Worm (Caenorhabditis elegans) whole organism, L4 larva: Measurements from ENCODE around the gene C06B3.6.

Experiments
- F10B5.3 ChIP-seq: sonication (generic microtip); optimal IDR thresholded peaks from 2 replicates; lab custom pipeline; 2016; ENCODE audit warnings: mild to moderate bottlenecking, missing genetic modification characterization, missing compliant biosample characterization
- F37D6.2 ChIP-seq: sonication (generic microtip); optimal IDR thresholded peaks from 2 replicates; lab custom pipeline; 2016; ENCODE audit warnings: mild to moderate bottlenecking, missing genetic modification characterization, missing compliant biosample characterization
- F49E8.2 ChIP-seq: sonication (generic microtip); optimal IDR thresholded peaks from 2 replicates; lab custom pipeline; 2016; ENCODE audit warnings: missing compliant biosample characterization, mild to moderate bottlenecking, missing genetic modification characterization, borderline replicate concordance
- T26A8.4 ChIP-seq: fragments of 200-800 bp; sonication (Bioruptor generic); IDR thresholded peaks from 2 replicates; pipeline ENCODE4 v1.3.6; 2022; ENCODE audit warnings: missing genetic modification characterization, missing compliant biosample characterization
- Y5F2A.4 ChIP-seq: fragments of 200-800 bp; sonication (Bioruptor generic); optimal IDR thresholded peaks from 2 replicates; lab custom pipeline; 2018; ENCODE audit warnings: mild to moderate bottlenecking, missing genetic modification characterization, missing compliant biosample characterization
- aha-1 ChIP-seq: fragments of 150-350 bp; peaks from one replicate; lab custom pipeline; 2014; ENCODE audit warnings: missing biosample characterization, missing genetic modification characterization
- ceh-20 ChIP-seq: fragments of 200-800 bp; sonication (Bioruptor generic); IDR thresholded peaks from 2 replicates; pipeline ENCODE4 v1.3.6; 2022; ENCODE audit warnings: missing genetic modification reagents, missing genetic modification characterization, missing compliant biosample characterization
- ceh-44 ChIP-seq: fragments of 200-800 bp; sonication (Bioruptor generic); IDR thresholded peaks from 2 replicates; pipeline ENCODE4 v1.3.6; 2022; ENCODE audit warnings: missing genetic modification reagents, missing genetic modification characterization, missing compliant biosample characterization
- ceh-62 ChIP-seq: sonication (generic microtip); optimal IDR thresholded peaks from 2 replicates; lab custom pipeline; 2017; ENCODE audit warnings: missing biosample characterization, missing genetic modification characterization
- ceh-82 ChIP-seq: sonication (generic microtip); optimal IDR thresholded peaks from 2 replicates; lab custom pipeline; 2017; ENCODE audit warnings: missing biosample characterization, missing genetic modification characterization
- daf-16 ChIP-seq, 3 experiments: sonication (generic microtip); optimal IDR thresholded peaks; 2 replicates each; lab custom pipeline; 2016 to 2017; ENCODE audit warnings: missing genetic modification characterization in 3 of 3, missing genetic modification reagents in 3 of 3, mild to moderate bottlenecking in 2 of 3, missing compliant biosample characterization in 2 of 3, missing biosample characterization in 1 of 3, moderate library complexity in 1 of 3
- dmd-6 ChIP-seq: fragments of 200-800 bp; sonication (Bioruptor generic); IDR thresholded peaks from 2 replicates; pipeline ENCODE4 v1.3.6; 2022; ENCODE audit warnings: missing genetic modification reagents, missing genetic modification characterization, missing compliant biosample characterization
- dmd-9 ChIP-seq: fragments of 200-800 bp; sonication (Bioruptor generic); IDR thresholded peaks from 2 replicates; pipeline ENCODE4 v1.3.6; 2022; ENCODE audit warnings: missing genetic modification reagents, missing genetic modification characterization, missing compliant biosample characterization
- dpl-1 ChIP-seq: fragments of 150-350 bp; optimal IDR thresholded peaks from 2 replicates; lab custom pipeline; 2014; ENCODE audit warnings: missing biosample characterization, missing genetic modification reagents, missing genetic modification characterization
- dve-1 ChIP-seq: sonication (generic microtip); optimal IDR thresholded peaks from 2 replicates; lab custom pipeline; 2017; ENCODE audit warnings: antibody characterized with exemption, mild to moderate bottlenecking, missing genetic modification characterization, missing compliant biosample characterization; ENCODE audit not compliant: insufficient read depth
- egl-27 ChIP-seq: sonication (generic microtip); optimal IDR thresholded peaks from 3 replicates; lab custom pipeline; 2017; ENCODE audit warnings: missing biosample characterization, missing genetic modification reagents, missing genetic modification characterization
- egl-43 ChIP-seq: fragments of 200-800 bp; sonication (Bioruptor generic); IDR thresholded peaks from 2 replicates; pipeline ENCODE4 v1.3.6; 2022; ENCODE audit warnings: missing genetic modification reagents, missing genetic modification characterization, missing compliant biosample characterization
- fos-1 ChIP-seq: fragments of 150-350 bp; optimal IDR thresholded peaks from 2 replicates; lab custom pipeline; 2014; ENCODE audit warnings: missing biosample characterization, missing genetic modification characterization
- hif-1 ChIP-seq, 2 experiments: sonication (generic microtip); optimal IDR thresholded peaks; 2 replicates each; lab custom pipeline; 2016 to 2017; ENCODE audit warnings: missing compliant biosample characterization in 2 of 2, missing genetic modification characterization in 2 of 2, missing genetic modification reagents in 2 of 2, missing genotype in 2 of 2, mild to moderate bottlenecking in 1 of 2
- hlh-11 ChIP-seq: fragments of 200-800 bp; sonication (Bioruptor generic); optimal IDR thresholded peaks from 2 replicates; lab custom pipeline; 2018; ENCODE audit warnings: mild to moderate bottlenecking, missing genetic modification characterization, missing compliant biosample characterization
- hlh-30 ChIP-seq: sonication (generic microtip); optimal IDR thresholded peaks from 2 replicates; lab custom pipeline; 2017; ENCODE audit warnings: antibody characterized with exemption, mild to moderate bottlenecking, missing genetic modification characterization, missing compliant biosample characterization; ENCODE audit not compliant: insufficient read depth
- lin-13 ChIP-seq: fragments of 150-350 bp; optimal IDR thresholded peaks from 2 replicates; lab custom pipeline; 2014; ENCODE audit warnings: missing biosample characterization, missing genetic modification reagents, missing genetic modification characterization
- lin-39 ChIP-seq: fragments of 150-350 bp; optimal IDR thresholded peaks from 2 replicates; lab custom pipeline; 2014; ENCODE audit warnings: missing biosample characterization, missing genetic modification reagents, missing genetic modification characterization
- mdl-1 ChIP-seq, 2 experiments: fragments of 150-350 bp in 1 of 2; sonication (generic microtip) in 1 of 2; optimal IDR thresholded peaks; 2 replicates each; lab custom pipeline; 2014 to 2017; ENCODE audit warnings: missing biosample characterization in 2 of 2, missing genetic modification characterization in 2 of 2
- mxl-2 ChIP-seq: fragments of 200-800 bp; sonication (Bioruptor generic); conservative IDR thresholded peaks from 2 replicates; pipeline ENCODE4 v1.3.6; 2022; ENCODE audit warnings: missing genetic modification reagents, missing genetic modification characterization, missing compliant biosample characterization
- mxl-3 ChIP-seq: fragments of 200-800 bp; sonication (Bioruptor generic); optimal IDR thresholded peaks from 2 replicates; lab custom pipeline; 2018; ENCODE audit warnings: mild to moderate bottlenecking, missing genetic modification characterization, missing compliant biosample characterization
- nhr-10 ChIP-seq: fragments of 150-350 bp; optimal IDR thresholded peaks from 2 replicates; lab custom pipeline; 2014; ENCODE audit warnings: missing biosample characterization, missing genetic modification characterization
- nhr-111 ChIP-seq: fragments of 200-800 bp; sonication (Bioruptor generic); optimal IDR thresholded peaks from 2 replicates; lab custom pipeline; 2018; ENCODE audit warnings: mild to moderate bottlenecking, missing genetic modification characterization, missing compliant biosample characterization
- nhr-237 ChIP-seq: sonication (generic microtip); optimal IDR thresholded peaks from 2 replicates; lab custom pipeline; 2017; ENCODE audit warnings: missing biosample characterization, missing genetic modification characterization
- nhr-28 ChIP-seq: fragments of 150-350 bp; optimal IDR thresholded peaks from 2 replicates; lab custom pipeline; 2014; ENCODE audit warnings: missing biosample characterization, missing genetic modification characterization
- nhr-48 ChIP-seq: sonication (generic microtip); optimal IDR thresholded peaks from 2 replicates; lab custom pipeline; 2016; ENCODE audit warnings: mild to moderate bottlenecking, missing genetic modification characterization, missing compliant biosample characterization
- nhr-6 ChIP-seq: fragments of 150-350 bp; optimal IDR thresholded peaks from 2 replicates; lab custom pipeline; 2014; ENCODE audit warnings: missing biosample characterization, missing genetic modification characterization
- nhr-77 ChIP-seq: fragments of 150-350 bp; optimal IDR thresholded peaks from 2 replicates; lab custom pipeline; 2014; ENCODE audit warnings: missing biosample characterization, missing genetic modification characterization
- php-3 ChIP-seq: fragments of 200-800 bp; sonication (Bioruptor generic); IDR thresholded peaks from 2 replicates; pipeline ENCODE4 v1.3.6; 2022; ENCODE audit warnings: missing genetic modification reagents, missing genetic modification characterization, missing compliant biosample characterization
- pqm-1 ChIP-seq: sonication (generic microtip); optimal IDR thresholded peaks from 2 replicates; lab custom pipeline; 2017; ENCODE audit warnings: missing biosample characterization, missing genetic modification characterization
- sdz-12 ChIP-seq: fragments of 200-800 bp; sonication (Bioruptor generic); optimal IDR thresholded peaks from 2 replicates; lab custom pipeline; 2018; ENCODE audit warnings: mild to moderate bottlenecking, missing genetic modification characterization, missing compliant biosample characterization
- snpc-4 ChIP-seq: fragments of 150-350 bp; optimal IDR thresholded peaks from 2 replicates; lab custom pipeline; 2014; ENCODE audit warnings: missing biosample characterization, missing genetic modification characterization
- spr-3 ChIP-seq: fragments of 200-800 bp; sonication (Bioruptor generic); optimal IDR thresholded peaks from 2 replicates; lab custom pipeline; 2018; ENCODE audit warnings: mild to moderate bottlenecking, missing genetic modification characterization, missing compliant biosample characterization
- tag-97 ChIP-seq: fragments of 200-800 bp; sonication (Bioruptor generic); IDR thresholded peaks from 2 replicates; pipeline ENCODE4 v1.3.6; 2022; ENCODE audit warnings: missing genetic modification characterization, missing compliant biosample characterization
- tra-1 ChIP-seq: fragments of 200-800 bp; sonication (Bioruptor generic); IDR thresholded peaks from 2 replicates; pipeline ENCODE4 v1.3.6; 2022; ENCODE audit warnings: missing genetic modification reagents, missing genetic modification characterization, missing compliant biosample characterization
- unc-62 ChIP-seq, 3 experiments: fragments of 150-350 bp in 1 of 3; sonication (generic microtip); optimal IDR thresholded peaks in 2 of 3; peaks in 1 of 3; 1 replicate in 1 of 3; 2 replicates in 2 of 3; lab custom pipeline; 2014 to 2017; ENCODE audit warnings: missing biosample characterization in 3 of 3, missing genetic modification characterization in 3 of 3, missing genetic modification reagents in 3 of 3, missing genotype in 1 of 3
- zip-2 ChIP-seq: fragments of 150-350 bp; optimal IDR thresholded peaks from 2 replicates; lab custom pipeline; 2014; ENCODE audit warnings: missing biosample characterization, missing genetic modification characterization
- ztf-7 ChIP-seq: fragments of 150-350 bp; optimal IDR thresholded peaks from 2 replicates; lab custom pipeline; 2014; ENCODE audit warnings: missing biosample characterization, missing genetic modification characterization

The C06B3.6 gene

DNA sequence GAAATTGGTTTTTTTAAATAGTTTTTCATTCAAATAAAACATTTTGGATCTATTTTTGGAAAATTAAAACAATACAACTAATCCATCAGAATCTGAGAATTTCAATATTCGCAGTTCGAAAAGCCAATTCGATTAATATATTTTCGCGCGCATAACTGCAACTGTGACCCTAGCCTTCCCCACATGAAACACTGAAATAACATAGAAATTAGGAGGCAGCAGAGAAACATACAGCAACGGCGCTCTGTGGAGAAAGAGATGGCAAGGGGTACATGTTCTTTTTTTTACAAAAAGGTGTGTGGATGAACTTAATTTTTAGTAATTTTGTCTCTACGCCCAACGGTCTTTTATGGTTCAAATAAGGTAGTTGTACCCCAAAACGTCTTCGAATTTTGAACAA is 28.6 kb downstream of the C06B3.6 start:
- TF ChIP-seq dve-1 (tag; lab: Kevin White, UChicago) (peak; percentile 1), nhr-6 (peak; percentile 20), dpl-1 (GFP tag; lab: Kevin White, UChicago) (peak; percentile 19), hlh-30 (tag; lab: Kevin White, UChicago) (peak; percentile 30), egl-27 (tag; lab: Kevin White, UChicago) (no peak), sdz-12 (GFP tag; lab: Kevin White, UChicago) (no peak), aha-1 (tag; lab: Kevin White, UChicago) (no peak), nhr-28 (tag; lab: Kevin White, UChicago) (peak; percentile 2), daf-16 (GFP tag; optimal IDR thresholded peaks at IDR 0.05; lab: Kevin White, UChicago) (no peak), daf-16 (tag; optimal IDR thresholded peaks at IDR 0.05; lab: Kevin White, UChicago) (peak; percentile 22)

DNA sequence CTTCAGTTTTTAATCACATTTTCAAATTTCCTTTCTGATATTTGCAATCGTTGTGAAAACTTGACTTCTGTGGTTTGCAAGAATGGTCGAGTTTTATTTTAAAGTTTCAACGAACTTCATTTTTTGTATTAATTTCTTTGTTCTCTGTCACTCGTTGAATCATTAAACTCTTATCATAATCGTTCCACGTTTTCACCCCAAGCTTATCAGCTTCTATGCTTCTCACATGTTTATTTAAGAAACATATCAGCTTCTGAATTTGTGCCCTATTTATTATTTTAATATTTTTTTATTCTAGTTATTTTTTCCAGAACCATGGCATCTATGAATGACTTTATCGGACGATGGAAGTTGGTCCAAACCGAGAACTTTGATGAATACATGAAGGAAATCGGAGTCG is 29.5 kb downstream of the C06B3.6 start, which contains the start of gene lbp-7:
lbp-7 (plus strand) TSS at position 312 of the 400 bp plus-strand sequence.
- TF ChIP-seq hlh-11 (tag; lab: Kevin White, UChicago), result peak; percentile 55
- no peak for TF ChIP-seq ceh-62
- TF ChIP-seq aha-1 (tag; lab: Kevin White, UChicago), result peak; percentile 31
- no peak for TF ChIP-seq dpl-1 (GFP tag; lab: Kevin White, UChicago)
- peak; percentile 49 for TF ChIP-seq dve-1 (tag; lab: Kevin White, UChicago)
- TF ChIP-seq php-3 (GFP tag; lab: Robert Waterston, UW), result peak; percentile 62; the same call in 1 of the 2 replicates
- no peak for TF ChIP-seq hif-1 (tag; optimal IDR thresholded peaks at IDR 0.05; lab: Kevin White, UChicago)
- TF ChIP-seq pqm-1 (tag; lab: Kevin White, UChicago), result peak; percentile 70
- TF ChIP-seq nhr-28 (tag; lab: Kevin White, UChicago), result peak; percentile 63
- TF ChIP-seq dmd-6 (GFP tag; lab: Robert Waterston, UW), result peak; percentile 81
- peak; percentile 31 for TF ChIP-seq nhr-6
- no peak for TF ChIP-seq mdl-1 (tag; optimal IDR thresholded peaks at IDR 0.05; lab: Kevin White, UChicago)
- no peak for TF ChIP-seq mxl-2 (GFP tag; lab: Robert Waterston, UW)
- 0 out of 2 replicates have a peak, but pooled peaks have one; percentile 25 for TF ChIP-seq tra-1 (GFP tag; lab: Robert Waterston, UW)
- TF ChIP-seq Y5F2A.4, result no peak
- TF ChIP-seq unc-62 (GFP tag; optimal IDR thresholded peaks at IDR 0.05 in 1 of 2; lab: Kevin White, UChicago), result peak in 1 of 2 experiments; percentile 39
- TF ChIP-seq unc-62 (tag; optimal IDR thresholded peaks at IDR 0.05; lab: Kevin White, UChicago), result no peak
- TF ChIP-seq daf-16 (GFP tag; optimal IDR thresholded peaks at IDR 0.05; lab: Kevin White, UChicago), result no peak
- TF ChIP-seq daf-16 (tag; optimal IDR thresholded peaks at IDR 0.05; lab: Kevin White, UChicago), result peak; percentile 79
- peak; percentile 5 for TF ChIP-seq nhr-77 (tag; lab: Kevin White, UChicago)
- no peak for TF ChIP-seq dmd-9 (GFP tag; lab: Robert Waterston, UW)
- no peak for TF ChIP-seq ztf-7

DNA sequence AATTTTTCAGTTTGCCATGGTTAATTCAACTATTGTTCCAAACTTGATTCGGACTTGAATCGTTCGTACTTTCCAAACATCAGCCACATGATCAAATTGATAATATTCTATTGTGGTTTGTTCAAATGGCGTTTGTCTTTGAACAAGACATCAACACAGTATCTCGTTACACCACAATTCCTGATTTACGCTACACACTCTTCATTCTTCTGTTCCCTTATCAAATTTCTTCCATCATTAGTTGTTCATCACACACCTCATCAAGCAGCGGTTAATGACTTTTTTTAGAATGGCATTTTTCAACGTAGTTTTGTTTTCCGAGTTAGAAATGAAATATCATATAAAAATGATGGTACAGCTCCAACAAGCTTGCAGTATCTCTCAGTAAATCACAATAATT is 30.5 kb downstream of the C06B3.6 start:
- TF ChIP-seq tag-97 (no peak), egl-27 (tag; lab: Kevin White, UChicago) (no peak), nhr-10 (tag; lab: Kevin White, UChicago) (peak; percentile 29), ceh-44 (no peak), ztf-7 (no peak), dve-1 (tag; lab: Kevin White, UChicago) (peak; percentile 88), egl-43 (no peak), nhr-48 (tag; lab: Kevin White, UChicago) (peak; percentile 28), ceh-20 (peak; percentile 12; the same call in 1 of the 2 replicates), Y5F2A.4 (no peak), zip-2 (tag; lab: Kevin White, UChicago) (no peak), hlh-30 (tag; lab: Kevin White, UChicago) (peak; percentile 67), aha-1 (tag; lab: Kevin White, UChicago) (no peak), fos-1 (tag; lab: Kevin White, UChicago) (no peak), dmd-9 (GFP tag; lab: Robert Waterston, UW) (no peak), nhr-111 (GFP tag; lab: Kevin White, UChicago) (no peak), mxl-2 (GFP tag; lab: Robert Waterston, UW) (no peak), T26A8.4 (GFP tag; lab: Robert Waterston, UW) (no peak), F49E8.2 (tag; lab: Kevin White, UChicago) (no peak), lin-13 (GFP tag; lab: Kevin White, UChicago) (peak; percentile 7), F37D6.2 (tag; lab: Kevin White, UChicago) (no peak), unc-62 (GFP tag; optimal IDR thresholded peaks at IDR 0.05 in 1 of 2; lab: Kevin White, UChicago) (peak in 1 of 2 experiments; percentile 98), unc-62 (tag; optimal IDR thresholded peaks at IDR 0.05; lab: Kevin White, UChicago) (no peak), lin-39 (no peak), spr-3 (no peak), nhr-237 (no peak), mxl-3 (GFP tag; lab: Kevin White, UChicago) (peak; percentile 53), ceh-82 (tag; lab: Kevin White, UChicago) (no peak), mdl-1 (tag; optimal IDR thresholded peaks at IDR 0.05; lab: Kevin White, UChicago) (peak in 1 of 2 experiments; percentile 71), F10B5.3 (tag; lab: Kevin White, UChicago) (no peak), nhr-28 (tag; lab: Kevin White, UChicago) (peak; percentile 95), snpc-4 (tag; lab: Kevin White, UChicago) (no peak)
